Worm (Caenorhabditis elegans) whole organism, L2 larva: ENCODE data around the gene srd-39.

Experiments used
- F13H6.1 ChIP-seq: sonication (generic microtip); optimal IDR thresholded peaks from 2 replicates; lab custom pipeline; 2016; ENCODE audit warnings: missing genetic modification characterization, missing compliant biosample characterization
- alr-1 ChIP-seq: fragments of 150-350 bp; optimal IDR thresholded peaks from 2 replicates; lab custom pipeline; 2014; ENCODE audit warnings: missing biosample characterization, missing genetic modification characterization
- ama-1 ChIP-seq: fragments of 150-350 bp; optimal IDR thresholded peaks from 2 replicates; lab custom pipeline; 2018; ENCODE audit warnings: inconsistent platforms
- dmd-4 ChIP-seq: sonication (generic microtip); optimal IDR thresholded peaks from 2 replicates; lab custom pipeline; 2017; ENCODE audit warnings: missing biosample characterization, missing genetic modification characterization
- egl-27 ChIP-seq: sonication (generic microtip); optimal IDR thresholded peaks from 3 replicates; lab custom pipeline; 2017; ENCODE audit warnings: missing biosample characterization, missing genetic modification reagents, missing genetic modification characterization
- mab-5 ChIP-seq: fragments of 150-350 bp; optimal IDR thresholded peaks from 2 replicates; lab custom pipeline; 2014; ENCODE audit warnings: missing biosample characterization, missing genetic modification characterization
- nhr-11 ChIP-seq: fragments of 150-350 bp; optimal IDR thresholded peaks from 2 replicates; lab custom pipeline; 2014; ENCODE audit warnings: missing biosample characterization, missing genetic modification characterization
- nhr-237 ChIP-seq: fragments of 150-350 bp; optimal IDR thresholded peaks from 2 replicates; lab custom pipeline; 2014; ENCODE audit warnings: missing biosample characterization, missing genetic modification characterization
- nhr-77 ChIP-seq: fragments of 150-350 bp; optimal IDR thresholded peaks from 2 replicates; lab custom pipeline; 2014; ENCODE audit warnings: missing biosample characterization, missing genetic modification characterization
- skn-1 ChIP-seq: sonication (generic microtip); optimal IDR thresholded peaks from 2 replicates; lab custom pipeline; 2017; ENCODE audit warnings: missing biosample characterization, missing genetic modification characterization
- sma-3 ChIP-seq: sonication (generic microtip); optimal IDR thresholded peaks from 2 replicates; lab custom pipeline; 2016; ENCODE audit warnings: missing genetic modification reagents, missing genetic modification characterization, missing compliant biosample characterization
- unc-39 ChIP-seq: fragments of 150-350 bp; optimal IDR thresholded peaks from 2 replicates; lab custom pipeline; 2014; ENCODE audit warnings: missing biosample characterization, missing genetic modification characterization

- TF ChIP-seq skn-1 (tag; lab: Kevin White, UChicago), result no peak
- TF ChIP-seq nhr-77 (tag; lab: Kevin White, UChicago), result no peak
- TF ChIP-seq nhr-237 (tag; lab: Kevin White, UChicago), result no peak
- TF ChIP-seq ama-1 (lab: Kevin White, UChicago), result no peak
- TF ChIP-seq egl-27 (tag; lab: Kevin White, UChicago), result no peak
- no peak for TF ChIP-seq dmd-4 (tag; lab: Kevin White, UChicago)
- no peak for TF ChIP-seq F13H6.1 (tag; lab: Kevin White, UChicago)
- no peak for TF ChIP-seq sma-3 (GFP tag; lab: Kevin White, UChicago)
- TF ChIP-seq unc-39 (tag; lab: Kevin White, UChicago), result no peak
- no peak for TF ChIP-seq alr-1 (tag; lab: Kevin White, UChicago)
- TF ChIP-seq nhr-11, result no peak
- no peak for TF ChIP-seq mab-5 (tag; lab: Kevin White, UChicago)
These were observed 17.9 kb upstream of the srd-39 start for ce11 chrX:13318316-13318715.
